Worm (Caenorhabditis elegans): ENCODE measurements around the gene sucl-1.

sucl-1 gene

ce11 chrX:14709591-14709990 lies 44.2 kb upstream of the sucl-1 start:
- no peak for TF ChIP-seq unc-120 (tag; optimal IDR thresholded peaks at IDR 0.05; ENCODE audit: poor library complexity, severe bottlenecking)
- no peak for TF ChIP-seq nhr-28 (tag; optimal IDR thresholded peaks at IDR 0.05)
- TF ChIP-seq zip-8 (tag; optimal IDR thresholded peaks at IDR 0.05) = no peak
- TF ChIP-seq ceh-39 (tag; optimal IDR thresholded peaks at IDR 0.05) = no peak
- TF ChIP-seq ceh-83 (GFP tag; optimal IDR thresholded peaks at IDR 0.05) = no peak
- no peak for TF ChIP-seq sptf-1 (tag; optimal IDR thresholded peaks at IDR 0.05)
- TF ChIP-seq cnd-1 (tag; optimal IDR thresholded peaks at IDR 0.05) = no peak
- no peak for TF ChIP-seq ceh-43 (GFP tag; optimal IDR thresholded peaks at IDR 0.05)

- TF ChIP-seq ceh-43 (GFP tag; optimal IDR thresholded peaks at IDR 0.05) (no peak), ham-2 (GFP tag; optimal IDR thresholded peaks at IDR 0.05) (peak; percentile 16)
Measured at ce11 chrX:14711168-14711629, 42.6 kb upstream of the sucl-1 start, which contains the start of gene atrn-1. atrn-1 (plus strand) TSS chrX:14711579.

- TF ChIP-seq ceh-83 (GFP tag; optimal IDR thresholded peaks at IDR 0.05) = no peak
- TF ChIP-seq unc-39 (tag; optimal IDR thresholded peaks at IDR 0.05) = no peak
- TF ChIP-seq nhr-28 (tag; optimal IDR thresholded peaks at IDR 0.05) = no peak
- TF ChIP-seq ztf-11 (tag; optimal IDR thresholded peaks at IDR 0.05) = no peak
- TF ChIP-seq snpc-4 (tag; optimal IDR thresholded peaks at IDR 0.05) = no peak
Measured at ce11 chrX:14715459-14715858, 38.4 kb upstream of the sucl-1 start.

- no peak for TF ChIP-seq snpc-4 (tag; optimal IDR thresholded peaks at IDR 0.05)
Measured at ce11 chrX:14717782-14718181, 36.0 kb upstream of the sucl-1 start.

ce11 chrX:14721098-14721497 lies 32.7 kb upstream of the sucl-1 start, which contains the start of gene F33C8.2:
F33C8.2 (plus strand) TSS chrX:14721398.
- TF ChIP-seq tbx-8 (GFP tag; optimal IDR thresholded peaks at IDR 0.05) = no peak
- no peak for TF ChIP-seq flh-1 (GFP tag; optimal IDR thresholded peaks at IDR 0.05)
- no peak for TF ChIP-seq ces-1 (GFP tag; optimal IDR thresholded peaks at IDR 0.05)
- no peak for TF ChIP-seq nhr-2 (tag; optimal IDR thresholded peaks at IDR 0.05)
- no peak for TF ChIP-seq hlh-1 (tag; optimal IDR thresholded peaks at IDR 0.05)
- TF ChIP-seq sptf-1 (tag; optimal IDR thresholded peaks at IDR 0.05) = no peak
- no peak for TF ChIP-seq nhr-28 (tag; optimal IDR thresholded peaks at IDR 0.05)
- no peak for TF ChIP-seq lin-32 (GFP tag; optimal IDR thresholded peaks at IDR 0.05)
- no peak for TF ChIP-seq bed-3 (GFP tag; optimal IDR thresholded peaks at IDR 0.05)
- no peak for TF ChIP-seq lsy-2 (tag; optimal IDR thresholded peaks at IDR 0.05)
- TF ChIP-seq ztf-11 (tag; optimal IDR thresholded peaks at IDR 0.05) = no peak
- no peak for TF ChIP-seq mab-5 (tag; optimal IDR thresholded peaks at IDR 0.05)
- TF ChIP-seq nhr-12 (tag; optimal IDR thresholded peaks at IDR 0.05) = no peak
- no peak for TF ChIP-seq sem-2 (GFP tag; optimal IDR thresholded peaks at IDR 0.05)

ce11 chrX:14724935-14725334 lies 28.9 kb upstream of the sucl-1 start:
- TF ChIP-seq hlh-1 (tag; optimal IDR thresholded peaks at IDR 0.05) = no peak
- TF ChIP-seq elt-3 (tag; optimal IDR thresholded peaks at IDR 0.05) = no peak
- no peak for TF ChIP-seq mep-1 (tag; optimal IDR thresholded peaks at IDR 0.05)
- no peak for TF ChIP-seq ces-1 (GFP tag; optimal IDR thresholded peaks at IDR 0.05)
- TF ChIP-seq cnd-1 (tag; optimal IDR thresholded peaks at IDR 0.05) = no peak
- TF ChIP-seq blmp-1 (tag; optimal IDR thresholded peaks at IDR 0.05) = no peak
- TF ChIP-seq unc-120 (tag; optimal IDR thresholded peaks at IDR 0.05; ENCODE audit: poor library complexity, severe bottlenecking) = no peak
- TF ChIP-seq lin-13 (tag; optimal IDR thresholded peaks at IDR 0.05) = no peak
- no peak for TF ChIP-seq mab-5 (tag; optimal IDR thresholded peaks at IDR 0.05)
- TF ChIP-seq mls-2 (tag; optimal IDR thresholded peaks at IDR 0.05) = no peak
- no peak for TF ChIP-seq lin-32 (GFP tag; optimal IDR thresholded peaks at IDR 0.05)

ce11 chrX:14729319-14729718 lies 24.5 kb upstream of the sucl-1 start, which contains the start of gene tsp-8:
tsp-8 (minus strand) TSS chrX:14729503.
- TF ChIP-seq zip-8 (tag; optimal IDR thresholded peaks at IDR 0.05) = no peak
- no peak for TF ChIP-seq M03D4.4 (tag; optimal IDR thresholded peaks at IDR 0.05)
- peak; percentile 54 for TF ChIP-seq hlh-1 (tag; optimal IDR thresholded peaks at IDR 0.05)
